Worm (Caenorhabditis elegans): ENCODE data around the gene ubxn-3.

The ubxn-3 gene

DNA sequence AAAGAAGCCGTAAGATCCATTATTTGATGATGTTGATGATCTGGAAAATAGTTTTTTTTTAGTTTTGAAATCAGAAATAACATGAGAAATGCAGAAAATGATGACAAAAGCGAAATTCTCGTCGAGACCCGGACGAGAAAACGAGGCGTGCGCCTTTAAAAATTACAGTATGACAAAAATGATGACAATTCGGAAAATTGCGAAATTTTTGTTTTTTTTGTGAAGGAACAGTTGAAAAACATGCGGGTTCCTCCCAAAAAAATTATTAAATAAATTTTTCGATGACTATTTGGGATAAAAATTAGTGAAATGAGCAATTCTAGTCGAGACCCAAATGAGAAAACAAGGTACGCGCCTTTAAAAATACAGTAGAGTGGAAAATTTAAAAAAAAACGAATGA lies at the start of gene ubxn-3:
Gene ubxn-3, minus strand, starts transcription at position 66 of the 400 bp plus-strand sequence.
- no peak for TF ChIP-seq cebp-1 (GFP tag; IDR thresholded peaks at IDR 0.05)
- TF ChIP-seq cebp-1 (tag; optimal IDR thresholded peaks at IDR 0.05), result peak; percentile 35
- TF ChIP-seq F33H1.4 (GFP tag; IDR thresholded peaks at IDR 0.05), result peak; percentile 75
- no peak for TF ChIP-seq lin-35 (GFP tag; optimal IDR thresholded peaks at IDR 0.05)
- peak; percentile 90 for TF ChIP-seq lsl-1 (GFP tag; optimal IDR thresholded peaks at IDR 0.05)
- TF ChIP-seq xnd-1 (tag; optimal IDR thresholded peaks at IDR 0.05), result peak; percentile 80
- peak; percentile 47; the same call in 1 of the 2 replicates for TF ChIP-seq madf-6 (GFP tag; IDR thresholded peaks at IDR 0.05)
- no peak for TF ChIP-seq K11D2.4 (GFP tag; IDR thresholded peaks at IDR 0.05)
- TF ChIP-seq madf-8 (GFP tag; conservative IDR thresholded peaks at IDR 0.05), result peak; percentile 45
- no peak for TF ChIP-seq rpc-1 (optimal IDR thresholded peaks at IDR 0.05)
- no peak for TF ChIP-seq rpc-1 (tag; optimal IDR thresholded peaks at IDR 0.05)
- peak; percentile 13; the same call in 1 of the 2 replicates for TF ChIP-seq D2030.7 (GFP tag; IDR thresholded peaks at IDR 0.05)

DNA sequence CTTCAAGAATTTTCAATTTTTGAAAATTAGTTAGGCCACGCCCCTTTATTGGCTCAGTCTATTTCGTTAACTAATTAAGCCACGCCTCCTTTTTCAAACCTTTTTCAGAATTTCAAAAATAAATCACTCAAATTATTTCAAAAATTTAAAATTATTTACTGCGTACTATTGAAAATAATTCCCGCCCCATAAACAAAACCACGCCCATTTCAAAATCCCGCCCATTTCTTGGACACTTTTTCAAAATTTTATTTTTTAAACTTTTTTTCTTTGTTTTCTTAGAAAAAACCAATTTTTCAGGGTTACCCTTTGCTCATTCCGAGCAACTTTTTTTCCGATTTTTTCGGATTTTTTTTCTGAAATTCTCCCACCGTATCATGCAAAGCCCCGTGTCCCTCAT lies 43.6 kb upstream of the ubxn-3 start, which contains the start of gene B0432.14:
Gene B0432.14, plus strand, starts transcription at position 301 of the 400 bp plus-strand sequence.
- TF ChIP-seq F22D6.2 (tag; optimal IDR thresholded peaks at IDR 0.05) (no peak), chd-7 (tag; optimal IDR thresholded peaks at IDR 0.05) (no peak), K12H6.12 (tag; optimal IDR thresholded peaks at IDR 0.05) (no peak), D2030.7 (GFP tag; IDR thresholded peaks at IDR 0.05) (no peak), zfh-2 (GFP tag; conservative IDR thresholded peaks at IDR 0.05) (no peak), sea-2 (GFP tag; IDR thresholded peaks at IDR 0.05) (no peak), madf-6 (GFP tag; IDR thresholded peaks at IDR 0.05) (no peak), lin-40 (tag; optimal IDR thresholded peaks at IDR 0.05) (no peak), unc-130 (GFP tag; optimal IDR thresholded peaks at IDR 0.05) (no peak), Y67H2A.10 (GFP tag; conservative IDR thresholded peaks at IDR 0.05) (no peak), nhr-120 (GFP tag; IDR thresholded peaks at IDR 0.05) (no peak), rec-8 (tag; optimal IDR thresholded peaks at IDR 0.05) (no peak), egl-18 (GFP tag; IDR thresholded peaks at IDR 0.05) (no peak), rcor-1 (GFP tag; IDR thresholded peaks at IDR 0.05) (no peak), Y53G8AR.9 (GFP tag; conservative IDR thresholded peaks at IDR 0.05) (no peak)

DNA sequence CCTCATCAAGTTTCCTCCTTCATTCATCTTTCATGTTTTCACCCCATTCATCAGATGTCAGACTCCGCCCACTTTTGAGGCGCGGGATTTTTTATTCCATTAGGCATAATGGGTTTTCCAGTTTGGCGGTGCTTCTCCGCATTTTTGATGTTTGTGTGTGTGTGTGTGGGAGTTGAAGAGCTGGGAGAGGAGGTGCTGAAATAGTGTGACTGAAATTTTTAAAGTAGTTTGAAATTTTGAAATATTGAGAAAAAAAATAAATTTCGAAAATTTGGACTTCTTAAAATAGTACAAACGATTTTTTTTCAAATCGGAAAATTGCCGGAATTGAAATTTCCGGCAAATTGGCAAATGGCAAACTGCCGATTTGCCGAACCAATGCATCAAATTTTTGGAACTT lies 43.1 kb upstream of the ubxn-3 start, which contains the start of gene scc-2:
Gene scc-2, minus strand, starts transcription at position 101 of the 400 bp plus-strand sequence.
- TF ChIP-seq aptf-3 (GFP tag; IDR thresholded peaks at IDR 0.05) (no peak), let-526 (GFP tag; IDR thresholded peaks at IDR 0.05) (no peak), rpc-1 (optimal IDR thresholded peaks at IDR 0.05) (no peak), rpc-1 (tag; optimal IDR thresholded peaks at IDR 0.05) (no peak), zfh-2 (GFP tag; conservative IDR thresholded peaks at IDR 0.05) (no peak), ztf-25 (GFP tag; IDR thresholded peaks at IDR 0.05) (no peak), F22D6.2 (tag; optimal IDR thresholded peaks at IDR 0.05) (no peak), ztf-3 (GFP tag; optimal IDR thresholded peaks at IDR 0.05) (no peak), madf-10 (tag; optimal IDR thresholded peaks at IDR 0.05) (no peak), atf-7 (tag; optimal IDR thresholded peaks at IDR 0.05) (no peak), hlh-12 (tag; optimal IDR thresholded peaks at IDR 0.05) (no peak), tbx-9 (tag; optimal IDR thresholded peaks at IDR 0.05; ENCODE audit: borderline replicate concordance) (no peak), attf-3 (GFP tag; conservative IDR thresholded peaks at IDR 0.05) (no peak), F39B2.1 (GFP tag; IDR thresholded peaks at IDR 0.05) (no peak), nhr-27 (tag; optimal IDR thresholded peaks at IDR 0.05) (no peak), B0336.3 (GFP tag; IDR thresholded peaks at IDR 0.05) (no peak), ztf-22 (GFP tag; optimal IDR thresholded peaks at IDR 0.05) (no peak), K12H6.12 (tag; optimal IDR thresholded peaks at IDR 0.05) (no peak), dox-1 (GFP tag; IDR thresholded peaks at IDR 0.05) (no peak)

All from whole organism, young adult.